Worm (Caenorhabditis elegans) whole organism, L2 larva: ENCODE measurements around the gene cox-14.

Experiments used
- C34F6.9 ChIP-seq: fragments of 150-350 bp; optimal IDR thresholded peaks from 2 replicates; lab custom pipeline; 2014; ENCODE audit warnings: missing biosample characterization, missing genetic modification characterization
- F13H6.1 ChIP-seq: sonication (generic microtip); optimal IDR thresholded peaks from 2 replicates; lab custom pipeline; 2016; ENCODE audit warnings: missing genetic modification characterization, missing compliant biosample characterization
- R02D3.7 ChIP-seq: fragments of 150-350 bp; optimal IDR thresholded peaks from 2 replicates; lab custom pipeline; 2014; ENCODE audit warnings: missing biosample characterization, missing genetic modification characterization
- Y55F3AM.14 ChIP-seq: fragments of 200-800 bp; sonication (Bioruptor generic); optimal IDR thresholded peaks from 2 replicates; lab custom pipeline; 2018; ENCODE audit warnings: mild to moderate bottlenecking, missing genetic modification characterization, missing compliant biosample characterization
- alr-1 ChIP-seq: fragments of 150-350 bp; optimal IDR thresholded peaks from 2 replicates; lab custom pipeline; 2014; ENCODE audit warnings: missing biosample characterization, missing genetic modification characterization
- ama-1 ChIP-seq: fragments of 150-350 bp; optimal IDR thresholded peaks from 2 replicates; lab custom pipeline; 2018; ENCODE audit warnings: inconsistent platforms
- blmp-1 ChIP-seq: sonication (generic microtip); optimal IDR thresholded peaks from 2 replicates; lab custom pipeline; 2017; ENCODE audit warnings: missing genetic modification characterization, mild to moderate bottlenecking, missing compliant biosample characterization, antibody characterized with exemption, moderate library complexity; ENCODE audit not compliant: insufficient read depth
- ceh-82 ChIP-seq: fragments of 150-350 bp; optimal IDR thresholded peaks from 2 replicates; lab custom pipeline; 2014; ENCODE audit warnings: missing biosample characterization, missing genetic modification characterization
- crh-2 ChIP-seq: sonication (generic microtip); optimal IDR thresholded peaks from 2 replicates; lab custom pipeline; 2017; ENCODE audit warnings: missing biosample characterization, missing genetic modification characterization
- dmd-4 ChIP-seq: sonication (generic microtip); optimal IDR thresholded peaks from 2 replicates; lab custom pipeline; 2017; ENCODE audit warnings: missing biosample characterization, missing genetic modification characterization
- egl-27 ChIP-seq: sonication (generic microtip); optimal IDR thresholded peaks from 3 replicates; lab custom pipeline; 2017; ENCODE audit warnings: missing biosample characterization, missing genetic modification reagents, missing genetic modification characterization
- elt-1 ChIP-seq: fragments of 150-350 bp; optimal IDR thresholded peaks from 2 replicates; lab custom pipeline; 2014; ENCODE audit warnings: missing biosample characterization, missing genetic modification characterization
- elt-3 ChIP-seq: sonication (generic microtip); optimal IDR thresholded peaks from 2 replicates; lab custom pipeline; 2017; ENCODE audit warnings: missing biosample characterization, missing genetic modification characterization
- lin-11 ChIP-seq: fragments of 150-350 bp; sonication (generic microtip); optimal IDR thresholded peaks from 2 replicates; lab custom pipeline; 2014; ENCODE audit warnings: missing biosample characterization, missing genetic modification characterization, inconsistent platforms, mixed read lengths
- lin-13 ChIP-seq: fragments of 150-350 bp; optimal IDR thresholded peaks from 2 replicates; lab custom pipeline; 2014; ENCODE audit warnings: missing biosample characterization, missing genetic modification reagents, missing genetic modification characterization
- lin-39 ChIP-seq: fragments of 150-350 bp; optimal IDR thresholded peaks from 2 replicates; lab custom pipeline; 2014; ENCODE audit warnings: missing biosample characterization, missing genetic modification reagents, missing genetic modification characterization
- lsy-2 ChIP-seq, 2 experiments: fragments of 150-350 bp in 1 of 2; sonication (generic microtip) in 1 of 2; optimal IDR thresholded peaks; 2 replicates each; lab custom pipeline; 2014 to 2017; ENCODE audit warnings: missing biosample characterization in 2 of 2, missing genetic modification characterization in 2 of 2
- mbf-1 ChIP-seq: sonication (generic microtip); optimal IDR thresholded peaks from 2 replicates; lab custom pipeline; 2017; ENCODE audit warnings: missing biosample characterization, missing genetic modification characterization
- nhr-10 ChIP-seq: sonication (generic microtip); optimal IDR thresholded peaks from 2 replicates; lab custom pipeline; 2017; ENCODE audit warnings: missing biosample characterization, missing genetic modification characterization
- nhr-11 ChIP-seq: fragments of 150-350 bp; optimal IDR thresholded peaks from 2 replicates; lab custom pipeline; 2014; ENCODE audit warnings: missing biosample characterization, missing genetic modification characterization
- nhr-12 ChIP-seq: fragments of 150-350 bp; optimal IDR thresholded peaks from 2 replicates; lab custom pipeline; 2014; ENCODE audit warnings: missing biosample characterization, missing genetic modification characterization
- nhr-129 ChIP-seq: fragments of 150-350 bp; optimal IDR thresholded peaks from 2 replicates; lab custom pipeline; 2014; ENCODE audit warnings: missing biosample characterization, missing genetic modification characterization
- nhr-21 ChIP-seq: fragments of 150-350 bp; optimal IDR thresholded peaks from 2 replicates; lab custom pipeline; 2014; ENCODE audit warnings: missing biosample characterization, missing genetic modification characterization
- nhr-23 ChIP-seq: fragments of 150-350 bp; optimal IDR thresholded peaks from 2 replicates; lab custom pipeline; 2014; ENCODE audit warnings: missing biosample characterization, missing genetic modification reagents, missing genetic modification characterization
- nhr-6 ChIP-seq: fragments of 150-350 bp; optimal IDR thresholded peaks from 2 replicates; lab custom pipeline; 2014; ENCODE audit warnings: missing biosample characterization, missing genetic modification characterization
- nhr-77 ChIP-seq: fragments of 150-350 bp; optimal IDR thresholded peaks from 2 replicates; lab custom pipeline; 2014; ENCODE audit warnings: missing biosample characterization, missing genetic modification characterization
- peb-1 ChIP-seq: fragments of 150-350 bp; optimal IDR thresholded peaks from 2 replicates; lab custom pipeline; 2014; ENCODE audit warnings: missing biosample characterization, missing genetic modification characterization
- skn-1 ChIP-seq: sonication (generic microtip); optimal IDR thresholded peaks from 2 replicates; lab custom pipeline; 2017; ENCODE audit warnings: missing biosample characterization, missing genetic modification characterization
- sma-3 ChIP-seq: sonication (generic microtip); optimal IDR thresholded peaks from 2 replicates; lab custom pipeline; 2016; ENCODE audit warnings: missing genetic modification reagents, missing genetic modification characterization, missing compliant biosample characterization
- sma-9 ChIP-seq, 2 experiments: fragments of 150-350 bp in 1 of 2; sonication (generic microtip) in 1 of 2; optimal IDR thresholded peaks; 2 replicates each; lab custom pipeline; 2014 to 2016; ENCODE audit warnings: missing genetic modification characterization in 2 of 2, mild to moderate bottlenecking in 1 of 2, missing biosample characterization in 1 of 2, missing compliant biosample characterization in 1 of 2, missing genetic modification reagents in 1 of 2, moderate library complexity in 1 of 2
- snpc-4 ChIP-seq: fragments of 150-350 bp; optimal IDR thresholded peaks from 2 replicates; lab custom pipeline; 2014; ENCODE audit warnings: missing biosample characterization, missing genetic modification characterization
- unc-39 ChIP-seq: fragments of 150-350 bp; optimal IDR thresholded peaks from 2 replicates; lab custom pipeline; 2014; ENCODE audit warnings: missing biosample characterization, missing genetic modification characterization
- unc-55 ChIP-seq: fragments of 150-350 bp; sonication (generic microtip); optimal IDR thresholded peaks from 3 replicates; lab custom pipeline; 2014; ENCODE audit warnings: missing biosample characterization, missing genetic modification reagents, missing genetic modification characterization
- unc-62 ChIP-seq: fragments of 150-350 bp; optimal IDR thresholded peaks from 2 replicates; lab custom pipeline; 2014; ENCODE audit warnings: missing biosample characterization, missing genetic modification reagents, missing genetic modification characterization
- zag-1 ChIP-seq: fragments of 150-350 bp; optimal IDR thresholded peaks from 2 replicates; lab custom pipeline; 2014; ENCODE audit warnings: missing biosample characterization, missing genetic modification characterization
- ztf-11 ChIP-seq: sonication (generic microtip); optimal IDR thresholded peaks from 2 replicates; lab custom pipeline; 2017; ENCODE audit warnings: missing biosample characterization, missing genetic modification characterization
- ztf-4 ChIP-seq: fragments of 150-350 bp; optimal IDR thresholded peaks from 2 replicates; lab custom pipeline; 2014; ENCODE audit warnings: missing biosample characterization, missing genetic modification characterization

The cox-14 gene

DNA sequence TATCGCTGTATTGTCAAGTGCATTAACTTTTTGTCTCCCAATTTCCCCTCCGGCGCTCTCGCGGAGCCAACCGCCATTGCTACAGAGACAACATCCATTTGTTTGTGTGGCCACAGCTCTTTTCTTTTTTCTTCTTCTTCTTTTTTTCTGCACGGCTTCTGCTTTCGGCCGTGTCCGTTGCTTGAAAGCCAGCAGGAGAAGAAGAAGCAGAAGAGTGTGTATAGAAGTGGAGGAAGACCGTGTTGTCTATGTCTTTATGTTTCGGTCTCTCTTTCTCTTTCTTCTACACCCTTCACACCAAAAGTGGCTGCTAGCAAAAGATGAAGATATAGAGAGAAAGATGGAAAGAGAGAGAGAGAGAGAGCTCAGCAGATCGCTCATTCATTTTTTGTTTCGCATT lies 30.9 kb upstream of the cox-14 start:
- no peak for TF ChIP-seq lin-39 (tag; lab: Kevin White, UChicago)
- TF ChIP-seq mbf-1 (tag; lab: Kevin White, UChicago): no peak
- no peak for TF ChIP-seq ztf-11 (tag; lab: Kevin White, UChicago)
- no peak for TF ChIP-seq skn-1
- peak; percentile 60 for TF ChIP-seq snpc-4
- no peak for TF ChIP-seq crh-2 (tag; lab: Kevin White, UChicago)
- no peak for TF ChIP-seq nhr-10 (tag; lab: Kevin White, UChicago)
- no peak for TF ChIP-seq ztf-4 (tag; lab: Kevin White, UChicago)
- no peak for TF ChIP-seq peb-1
- peak; percentile 69 for TF ChIP-seq C34F6.9 (tag; lab: Kevin White, UChicago)
- TF ChIP-seq egl-27 (tag; lab: Kevin White, UChicago): no peak
- no peak for TF ChIP-seq nhr-23 (tag; lab: Kevin White, UChicago)
- TF ChIP-seq Y55F3AM.14 (GFP tag; lab: Kevin White, UChicago): no peak
- TF ChIP-seq sma-3 (GFP tag; lab: Kevin White, UChicago): no peak
- TF ChIP-seq lsy-2 (tag; optimal IDR thresholded peaks at IDR 0.05; lab: Kevin White, UChicago): peak in 1 of 2 experiments; percentile 52
- TF ChIP-seq F13H6.1: no peak
- no peak for TF ChIP-seq ceh-82
- TF ChIP-seq nhr-129 (tag; lab: Kevin White, UChicago): peak; percentile 40
- peak; percentile 91 for TF ChIP-seq unc-55 (GFP tag; lab: Kevin White, UChicago)
- TF ChIP-seq zag-1: peak; percentile 20
- TF ChIP-seq elt-3 (tag; lab: Kevin White, UChicago): no peak

DNA sequence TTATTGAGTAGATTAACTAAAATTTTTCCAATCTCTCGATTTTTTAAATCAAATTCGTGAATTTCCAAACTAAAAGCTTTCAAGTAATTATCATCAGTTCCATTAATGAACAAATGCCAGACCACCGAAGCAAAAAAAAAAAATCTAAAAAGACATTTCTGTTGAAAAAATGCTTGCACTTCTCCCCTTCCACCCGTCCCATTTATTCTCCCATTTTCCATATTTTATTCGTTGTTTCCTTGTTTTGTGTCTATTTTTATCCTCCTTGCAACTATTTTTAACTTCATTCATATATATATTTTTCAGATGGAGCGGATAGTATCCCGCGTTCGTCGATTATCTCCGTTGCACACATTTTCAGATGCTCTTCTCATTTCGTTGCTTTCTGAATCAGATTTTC lies 29.8 kb upstream of the cox-14 start, which contains the start of gene epac-1:
Gene epac-1 (plus strand): TSS at position 301 of the 400 bp plus-strand sequence.
- TF ChIP-seq F13H6.1 (no peak), lin-11 (no peak), zag-1 (no peak), elt-3 (tag; lab: Kevin White, UChicago) (no peak), ztf-11 (tag; lab: Kevin White, UChicago) (no peak), lin-39 (tag; lab: Kevin White, UChicago) (no peak), lin-13 (no peak), elt-1 (no peak), lsy-2 (tag; optimal IDR thresholded peaks at IDR 0.05; lab: Kevin White, UChicago) (no peak), mbf-1 (tag; lab: Kevin White, UChicago) (no peak), ceh-82 (no peak), nhr-21 (tag; lab: Kevin White, UChicago) (no peak)

DNA sequence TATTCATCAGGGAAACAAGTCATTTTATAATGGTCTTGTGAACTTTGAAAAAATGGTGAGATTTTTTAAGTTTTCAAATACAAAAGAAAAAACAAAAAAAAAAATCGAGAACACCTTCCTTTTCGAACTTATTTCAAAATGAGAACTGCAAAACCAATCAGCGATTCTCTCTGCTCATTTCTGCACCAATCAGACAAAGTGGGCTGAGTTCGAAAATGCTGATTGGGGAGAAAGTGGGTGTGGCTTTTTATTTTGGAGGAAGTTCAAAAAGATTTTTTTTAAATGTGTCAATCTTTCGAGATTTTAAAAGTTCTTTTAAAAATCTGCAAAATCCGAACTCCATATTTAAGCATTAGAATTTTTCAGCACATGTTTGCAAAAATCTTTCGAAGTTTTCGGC lies 24.2 kb upstream of the cox-14 start:
- TF ChIP-seq unc-39 (tag; lab: Kevin White, UChicago) (no peak), unc-62 (GFP tag; lab: Kevin White, UChicago) (no peak), ama-1 (lab: Kevin White, UChicago) (no peak), nhr-129 (tag; lab: Kevin White, UChicago) (no peak), mbf-1 (tag; lab: Kevin White, UChicago) (no peak), dmd-4 (no peak), zag-1 (no peak), nhr-11 (tag; lab: Kevin White, UChicago) (no peak), R02D3.7 (tag; lab: Kevin White, UChicago) (no peak), nhr-12 (tag; lab: Kevin White, UChicago) (no peak), C34F6.9 (tag; lab: Kevin White, UChicago) (no peak), snpc-4 (no peak), elt-3 (tag; lab: Kevin White, UChicago) (no peak), nhr-10 (tag; lab: Kevin White, UChicago) (no peak), Y55F3AM.14 (GFP tag; lab: Kevin White, UChicago) (no peak), ztf-4 (tag; lab: Kevin White, UChicago) (no peak)
- TF ChIP-seq, all 48 proteins: peak for 0

DNA sequence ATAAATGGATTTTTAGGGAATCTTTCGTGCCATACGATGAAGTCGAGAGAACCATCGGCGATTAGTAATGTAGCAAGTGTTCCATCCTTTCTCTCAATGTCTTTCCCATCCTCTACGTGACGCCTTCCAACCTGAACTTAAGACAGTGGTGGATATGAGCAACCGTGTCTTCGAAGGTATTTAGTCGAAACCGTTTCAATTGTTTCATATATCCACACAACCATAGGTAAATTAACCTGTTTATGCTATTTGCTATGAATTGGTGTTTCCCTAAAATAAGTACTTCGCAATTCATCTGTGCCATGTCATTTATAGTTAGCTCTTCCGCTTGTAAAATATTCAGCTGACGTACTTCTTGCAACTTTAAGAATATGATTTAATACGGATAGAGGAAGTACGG lies 22.8 kb upstream of the cox-14 start:
- TF ChIP-seq nhr-77 (tag; lab: Kevin White, UChicago) (no peak), alr-1 (no peak), nhr-129 (tag; lab: Kevin White, UChicago) (no peak), nhr-11 (tag; lab: Kevin White, UChicago) (no peak)

DNA sequence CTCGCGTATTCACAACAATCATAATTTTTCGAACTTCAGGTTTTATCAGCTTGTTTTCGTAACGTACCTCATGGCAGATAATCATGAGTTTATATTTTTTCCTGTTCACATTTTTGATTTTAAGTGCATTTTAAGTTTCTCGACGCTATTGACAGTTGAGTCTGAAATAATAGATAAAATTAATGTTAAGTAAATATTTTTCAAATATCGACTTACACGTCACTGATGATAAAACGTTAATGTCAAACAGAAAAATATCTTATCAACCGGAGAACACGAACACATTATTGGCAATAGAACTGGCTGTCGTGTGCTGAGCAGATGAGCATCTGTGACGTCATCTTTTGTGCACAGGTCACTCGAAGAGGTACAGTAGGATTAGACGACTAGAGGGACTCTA lies 21.9 kb upstream of the cox-14 start:
- TF ChIP-seq elt-3 (tag; lab: Kevin White, UChicago) (no peak), lin-39 (tag; lab: Kevin White, UChicago) (no peak), nhr-129 (tag; lab: Kevin White, UChicago) (no peak), unc-39 (tag; lab: Kevin White, UChicago) (no peak), lin-13 (no peak), sma-3 (GFP tag; lab: Kevin White, UChicago) (no peak), mbf-1 (tag; lab: Kevin White, UChicago) (no peak), peb-1 (no peak), alr-1 (no peak), blmp-1 (tag; lab: Kevin White, UChicago) (no peak), crh-2 (tag; lab: Kevin White, UChicago) (no peak), nhr-21 (tag; lab: Kevin White, UChicago) (no peak), sma-9 (GFP tag; optimal IDR thresholded peaks at IDR 0.05; lab: Kevin White, UChicago) (no peak), sma-9 (tag; optimal IDR thresholded peaks at IDR 0.05; lab: Kevin White, UChicago) (no peak), nhr-6 (tag; lab: Kevin White, UChicago) (no peak), nhr-77 (tag; lab: Kevin White, UChicago) (no peak), skn-1 (no peak)
